Worm (Caenorhabditis elegans): ENCODE data around the gene mfsd-8.

DNA sequence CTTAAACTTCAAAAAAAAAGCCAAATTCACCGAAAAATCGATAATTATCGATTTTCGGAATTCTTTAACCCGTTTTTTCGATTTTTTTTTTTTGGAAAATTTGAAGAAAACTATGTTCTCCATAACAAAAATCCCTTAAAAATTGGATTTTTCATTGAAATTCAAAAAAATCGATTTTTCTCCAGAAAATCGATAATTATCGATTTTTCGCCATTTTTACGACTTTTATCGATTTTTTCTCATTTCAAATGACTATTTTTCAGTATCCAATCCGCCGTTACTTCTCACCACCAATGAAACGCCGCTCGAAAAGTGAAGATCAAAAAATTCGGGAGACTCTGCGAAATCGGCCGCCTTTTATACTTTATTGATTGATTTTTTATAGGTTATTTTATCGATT is 41.2 kb upstream of the mfsd-8 start:
- TF ChIP-seq elt-2 (tag; optimal IDR thresholded peaks at IDR 0.05) (no peak), fos-1 (tag; optimal IDR thresholded peaks at IDR 0.05) (no peak), ama-1 (optimal IDR thresholded peaks at IDR 0.05) (no peak), ztf-4 (tag; optimal IDR thresholded peaks at IDR 0.05) (no peak), daf-12 (tag; optimal IDR thresholded peaks at IDR 0.05) (no peak), ceh-16 (tag; optimal IDR thresholded peaks at IDR 0.05) (no peak), nhr-12 (tag; optimal IDR thresholded peaks at IDR 0.05) (no peak), ztf-11 (tag; optimal IDR thresholded peaks at IDR 0.05) (no peak), skn-1 (tag; optimal IDR thresholded peaks at IDR 0.05) (no peak), nhr-76 (tag; optimal IDR thresholded peaks at IDR 0.05) (no peak)
